Worm (Caenorhabditis elegans): ENCODE results near the gene sprp-4.
A peak's percentile ranks its signal among the peaks of the same experiment; 100 is the strongest.

The sprp-4 gene

ce11 chrX:8828365-8828764 is 25.1 kb downstream of the sprp-4 start, which contains the start of gene rcs-1:
TSS of gene rcs-1 (minus strand) at chrX:8828540.
- TF ChIP-seq ceh-83 (GFP tag; optimal IDR thresholded peaks at IDR 0.05) (no peak), nhr-28 (tag; optimal IDR thresholded peaks at IDR 0.05) (no peak), hlh-1 (tag; optimal IDR thresholded peaks at IDR 0.05) (no peak)

- TF ChIP-seq mep-1 (tag; optimal IDR thresholded peaks at IDR 0.05) = no peak
- TF ChIP-seq snpc-4 (tag; optimal IDR thresholded peaks at IDR 0.05) = no peak
- no peak for TF ChIP-seq lin-13 (tag; optimal IDR thresholded peaks at IDR 0.05)
These were observed 29.0 kb downstream of the sprp-4 start, which contains the start of gene ifd-1 for ce11 chrX:8824437-8824836. TSS of gene ifd-1 (minus strand) at chrX:8824448.

ce11 chrX:8820643-8821042 is 32.8 kb downstream of the sprp-4 start:
- no peak for TF ChIP-seq nhr-2 (tag; optimal IDR thresholded peaks at IDR 0.05)
- no peak for TF ChIP-seq hlh-1 (tag; optimal IDR thresholded peaks at IDR 0.05)
- no peak for TF ChIP-seq unc-39 (tag; optimal IDR thresholded peaks at IDR 0.05)
- TF ChIP-seq lin-32 (GFP tag; optimal IDR thresholded peaks at IDR 0.05) = no peak
- TF ChIP-seq ztf-11 (tag; optimal IDR thresholded peaks at IDR 0.05) = no peak
- no peak for TF ChIP-seq mls-2 (tag; optimal IDR thresholded peaks at IDR 0.05)
- TF ChIP-seq zip-8 (tag; optimal IDR thresholded peaks at IDR 0.05) = no peak
- no peak for TF ChIP-seq mep-1 (tag; optimal IDR thresholded peaks at IDR 0.05)
- no peak for TF ChIP-seq nhr-12 (tag; optimal IDR thresholded peaks at IDR 0.05)
- TF ChIP-seq M03D4.4 (tag; optimal IDR thresholded peaks at IDR 0.05) = no peak
- TF ChIP-seq drap-1 (GFP tag; optimal IDR thresholded peaks at IDR 0.05) = no peak

- TF ChIP-seq flh-1 (GFP tag; optimal IDR thresholded peaks at IDR 0.05) = no peak
- no peak for TF ChIP-seq ztf-11 (tag; optimal IDR thresholded peaks at IDR 0.05)
- TF ChIP-seq mab-5 (tag; optimal IDR thresholded peaks at IDR 0.05) = no peak
- TF ChIP-seq zip-8 (tag; optimal IDR thresholded peaks at IDR 0.05) = no peak
- TF ChIP-seq bed-3 (GFP tag; optimal IDR thresholded peaks at IDR 0.05) = no peak
- no peak for TF ChIP-seq nhr-2 (tag; optimal IDR thresholded peaks at IDR 0.05)
- TF ChIP-seq blmp-1 (tag; optimal IDR thresholded peaks at IDR 0.05) = no peak
- TF ChIP-seq mls-2 (tag; optimal IDR thresholded peaks at IDR 0.05) = no peak
- no peak for TF ChIP-seq ceh-39 (tag; optimal IDR thresholded peaks at IDR 0.05)
- no peak for TF ChIP-seq sem-2 (GFP tag; optimal IDR thresholded peaks at IDR 0.05)
- no peak for TF ChIP-seq unc-39 (tag; optimal IDR thresholded peaks at IDR 0.05)
- TF ChIP-seq unc-120 (tag; optimal IDR thresholded peaks at IDR 0.05; ENCODE audit: poor library complexity, severe bottlenecking) = no peak
- TF ChIP-seq M03D4.4 (tag; optimal IDR thresholded peaks at IDR 0.05) = no peak
- TF ChIP-seq ces-1 (GFP tag; optimal IDR thresholded peaks at IDR 0.05) = no peak
- no peak for TF ChIP-seq nhr-12 (tag; optimal IDR thresholded peaks at IDR 0.05)
- TF ChIP-seq tbx-8 (GFP tag; optimal IDR thresholded peaks at IDR 0.05) = no peak
- TF ChIP-seq pha-4 (tag; optimal IDR thresholded peaks at IDR 0.05) = no peak
- TF ChIP-seq elt-3 (tag; optimal IDR thresholded peaks at IDR 0.05) = no peak
These were observed 33.5 kb downstream of the sprp-4 start for ce11 chrX:8819815-8820415.

ce11 chrX:8817929-8818328 is 35.5 kb downstream of the sprp-4 start:
- no peak for TF ChIP-seq lin-13 (tag; optimal IDR thresholded peaks at IDR 0.05)
- peak; percentile 20 for TF ChIP-seq tbx-8 (GFP tag; optimal IDR thresholded peaks at IDR 0.05)
- TF ChIP-seq mls-2 (tag; optimal IDR thresholded peaks at IDR 0.05) = peak; percentile 9
- TF ChIP-seq cnd-1 (tag; optimal IDR thresholded peaks at IDR 0.05) = peak; percentile 38
- TF ChIP-seq sem-2 (GFP tag; optimal IDR thresholded peaks at IDR 0.05) = peak; percentile 50
- peak; percentile 48 for TF ChIP-seq sptf-1 (tag; optimal IDR thresholded peaks at IDR 0.05)
- TF ChIP-seq drap-1 (GFP tag; optimal IDR thresholded peaks at IDR 0.05) = peak; percentile 50
- TF ChIP-seq pha-4 (tag; optimal IDR thresholded peaks at IDR 0.05) = peak; percentile 71
- no peak for TF ChIP-seq nhr-28 (tag; optimal IDR thresholded peaks at IDR 0.05)
- peak; percentile 17 for TF ChIP-seq lin-32 (GFP tag; optimal IDR thresholded peaks at IDR 0.05)
- TF ChIP-seq M03D4.4 (tag; optimal IDR thresholded peaks at IDR 0.05) = peak; percentile 34
- peak; percentile 46 for TF ChIP-seq ceh-83 (GFP tag; optimal IDR thresholded peaks at IDR 0.05)
- no peak for TF ChIP-seq blmp-1 (tag; optimal IDR thresholded peaks at IDR 0.05)

- TF ChIP-seq ceh-43 (GFP tag; optimal IDR thresholded peaks at IDR 0.05) = no peak
These were observed 41.5 kb downstream of the sprp-4 start, which contains the start of gene cnnm-2 for ce11 chrX:8811916-8812315. TSS of gene cnnm-2 (plus strand) at chrX:8812105.

Data from whole organism, mixed stage, embryonic.